Fruit fly (Drosophila melanogaster) whole organism: ENCODE measurements around the gene Sry-alpha.

Experiments used
- CG8478 ChIP-seq: fragments of >200 bp; optimal IDR thresholded peaks from 2 replicates; lab custom pipeline; 2018; ENCODE audit warnings: inconsistent platforms
- Dll ChIP-seq: fragments of >200 bp; optimal IDR thresholded peaks from 2 replicates; lab custom pipeline; 2017
- EcR ChIP-seq, 2 experiments: fragments of >200 bp; optimal IDR thresholded peaks; 2 replicates each; lab custom pipeline; 2017; ENCODE audit warnings: missing biosample characterization in 2 of 2, missing genetic modification characterization in 2 of 2, missing genetic modification reagents in 2 of 2
- pan ChIP-seq: fragments of >200 bp; optimal IDR thresholded peaks from 2 replicates; lab custom pipeline; 2017
- psq ChIP-seq: fragments of >200 bp; optimal IDR thresholded peaks from 2 replicates; lab custom pipeline; 2017
- usp ChIP-seq: fragments of >200 bp; optimal IDR thresholded peaks from 2 replicates; lab custom pipeline; 2017; ENCODE audit warnings: missing biosample characterization, missing genetic modification characterization, mixed read lengths

The Sry-alpha gene

DNA sequence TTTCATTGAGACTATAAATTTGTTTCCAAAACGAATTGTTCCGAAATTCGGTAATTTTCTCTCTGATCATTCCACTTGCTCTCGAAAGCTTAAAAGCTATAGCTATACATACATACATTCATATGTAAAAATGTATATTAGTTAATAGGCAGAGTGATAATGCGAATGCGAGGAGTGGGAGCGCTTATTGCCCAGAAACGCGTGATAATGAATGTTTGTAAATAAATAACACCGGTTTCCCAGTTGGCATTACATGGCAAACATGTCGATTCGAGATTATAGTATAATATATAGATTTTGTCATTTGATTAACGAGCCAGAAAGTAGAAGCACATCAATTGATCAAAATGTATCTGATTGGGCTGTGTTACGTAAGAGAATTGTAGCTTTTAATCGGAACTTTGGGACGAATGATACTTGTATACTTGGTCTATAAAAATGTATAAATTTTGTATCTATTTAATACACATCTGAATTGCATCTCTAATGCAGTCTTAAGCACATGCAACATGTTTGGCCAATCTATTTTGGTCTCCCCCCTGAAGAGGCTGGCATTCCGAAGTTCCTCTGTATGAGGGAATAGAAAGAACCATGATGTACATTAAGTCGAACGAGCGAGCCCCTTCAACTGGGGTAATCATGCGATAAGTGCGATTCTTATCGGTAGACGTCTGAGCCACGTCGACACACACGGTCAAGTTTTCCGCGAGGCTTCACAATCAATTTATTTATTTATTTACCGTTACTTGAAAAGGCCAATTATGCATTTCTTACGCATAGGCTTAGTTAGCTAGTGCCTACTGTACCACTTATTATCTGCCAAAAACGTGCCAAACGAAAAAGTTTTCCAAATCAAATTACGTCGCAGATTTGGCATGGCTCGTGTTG lies 26.7 kb upstream of the Sry-alpha start:
- TF ChIP-seq EcR (GFP tag; optimal IDR thresholded peaks at IDR 0.05; lab: Kevin White, UChicago) = no peak
- no peak for TF ChIP-seq CG8478 (lab: Kevin White, UChicago)
- TF ChIP-seq psq = no peak
- TF ChIP-seq usp (GFP tag; lab: Kevin White, UChicago) = no peak
- TF ChIP-seq Dll (lab: Kevin White, UChicago) = no peak
- no peak for TF ChIP-seq pan

DNA sequence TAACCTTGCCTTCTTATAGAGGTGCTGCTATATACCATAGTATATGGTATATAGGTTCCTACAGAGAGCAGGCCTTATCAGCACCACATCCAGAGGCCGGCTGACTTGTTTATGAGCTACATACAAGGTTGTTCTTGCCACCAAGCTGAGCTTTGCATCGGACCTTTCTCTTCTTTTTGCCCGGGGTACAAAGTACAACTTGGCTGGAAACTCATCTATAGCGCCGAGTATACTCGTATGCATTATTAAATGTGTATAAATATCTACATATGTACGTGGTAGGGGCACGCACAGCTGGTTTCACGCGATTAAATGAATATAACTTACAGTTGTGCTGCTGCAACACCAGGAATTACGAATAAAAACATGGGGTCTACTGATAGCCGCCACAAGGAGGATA lies 25.6 kb upstream of the Sry-alpha start:
- TF ChIP-seq psq (no peak), CG8478 (lab: Kevin White, UChicago) (no peak), Dll (lab: Kevin White, UChicago) (no peak), pan (no peak), EcR (GFP tag; optimal IDR thresholded peaks at IDR 0.05; lab: Kevin White, UChicago) (no peak), usp (GFP tag; lab: Kevin White, UChicago) (no peak)

DNA sequence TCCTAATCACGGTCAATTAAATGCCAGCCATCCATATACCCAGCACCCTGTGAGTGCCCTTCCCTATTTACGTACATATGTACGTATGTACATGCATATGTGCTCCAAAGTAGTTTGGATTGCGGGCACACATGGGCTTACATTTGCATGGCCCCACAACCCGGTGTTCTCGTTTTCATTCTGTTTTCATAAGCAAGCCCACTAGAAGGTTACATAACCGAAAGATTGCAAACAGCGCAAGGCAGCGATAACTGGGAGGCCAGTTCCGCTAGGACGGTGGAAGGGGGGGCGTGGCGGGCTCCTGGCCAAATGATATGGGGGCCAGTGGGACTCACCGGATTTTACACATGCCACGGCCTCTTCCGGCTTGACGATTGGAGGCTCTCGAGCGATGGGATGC lies 25.0 kb upstream of the Sry-alpha start:
- TF ChIP-seq usp (GFP tag; lab: Kevin White, UChicago) (no peak), CG8478 (lab: Kevin White, UChicago) (no peak), Dll (lab: Kevin White, UChicago) (no peak), psq (no peak), pan (no peak), EcR (GFP tag; optimal IDR thresholded peaks at IDR 0.05; lab: Kevin White, UChicago) (no peak)

DNA sequence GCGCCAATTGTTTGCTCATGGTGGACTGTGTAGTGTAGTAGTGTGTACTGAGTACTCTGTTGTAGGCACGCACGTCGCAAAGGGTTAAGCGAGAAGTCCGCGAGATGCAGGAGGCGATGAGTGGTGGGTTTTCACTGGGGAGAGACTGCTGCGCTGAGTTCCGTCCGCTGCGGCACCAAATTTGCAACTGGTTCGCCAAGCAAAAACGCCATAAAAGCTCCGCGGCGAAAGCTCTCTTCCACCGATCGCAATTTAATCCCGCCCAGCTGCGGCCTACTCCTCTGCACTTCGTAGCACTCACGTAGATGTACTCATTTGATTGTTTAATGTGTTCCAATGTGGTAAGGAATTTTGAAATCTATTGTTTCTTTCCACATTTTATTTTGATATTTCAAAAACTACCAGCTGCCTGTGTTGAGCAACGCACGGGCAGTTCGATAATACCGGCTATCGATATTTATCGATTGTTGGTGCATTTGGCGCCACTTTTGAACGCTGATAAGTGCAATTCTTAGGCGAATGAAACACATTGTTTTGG lies 24.5 kb upstream of the Sry-alpha start, which contains the start of gene CG7920:
Gene CG7920 (minus strand): TSS at position 308 of the 538 bp plus-strand sequence.
- no peak for TF ChIP-seq usp (GFP tag; lab: Kevin White, UChicago)
- TF ChIP-seq CG8478 (lab: Kevin White, UChicago) = no peak

- no peak for TF ChIP-seq pan
- no peak for TF ChIP-seq Dll (lab: Kevin White, UChicago)
- no peak for TF ChIP-seq CG8478 (lab: Kevin White, UChicago)
- no peak for TF ChIP-seq psq
- TF ChIP-seq usp (GFP tag; lab: Kevin White, UChicago) = no peak
- TF ChIP-seq EcR (GFP tag; optimal IDR thresholded peaks at IDR 0.05; lab: Kevin White, UChicago) = no peak
These were observed 18.5 kb upstream of the Sry-alpha start for dm6 chr3R:30021009-30021408.

DNA sequence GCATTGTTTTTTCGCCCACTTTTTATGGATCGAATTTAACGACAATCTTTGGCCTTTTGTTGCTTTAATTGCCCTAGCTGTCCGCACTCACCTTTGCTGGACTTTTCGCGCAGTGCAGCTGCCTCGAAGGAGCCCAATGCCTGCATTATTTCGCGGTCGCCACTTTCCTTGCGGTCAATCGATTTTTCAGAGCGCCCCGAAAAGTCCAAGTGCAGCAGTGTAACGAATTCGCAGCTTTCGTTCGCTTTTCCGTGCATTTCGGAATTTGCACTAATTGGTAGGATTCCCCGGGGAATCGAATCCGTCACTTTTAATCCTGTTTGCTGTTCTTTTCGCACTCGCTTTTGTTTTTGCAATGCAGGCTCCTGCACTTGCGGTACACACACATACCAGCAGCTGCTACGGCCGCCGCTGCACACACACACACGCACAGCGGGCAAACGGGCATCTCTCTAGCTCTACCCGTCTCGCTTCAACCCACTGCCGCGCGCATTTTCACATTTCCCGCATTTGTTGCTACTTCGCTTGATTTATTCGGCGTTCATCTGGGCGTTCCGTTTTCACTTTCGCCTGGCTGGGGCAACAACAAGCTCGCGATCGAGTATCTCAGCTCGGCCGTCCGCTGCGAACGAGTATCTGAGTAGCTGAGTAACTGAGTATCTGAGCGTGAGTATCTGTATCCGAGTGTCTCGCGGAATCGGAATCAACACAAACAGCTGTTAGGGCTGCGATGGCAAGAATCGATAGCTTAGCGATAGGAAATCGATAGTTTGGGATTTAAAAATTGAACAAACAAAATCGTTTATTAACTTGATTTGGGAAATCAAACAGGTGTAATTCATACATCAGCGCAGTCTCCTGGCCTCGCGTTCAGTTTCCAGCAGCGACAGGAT lies 17.7 kb upstream of the Sry-alpha start, which contains the start of gene Mgat2:
Gene Mgat2 (minus strand): TSS at position 663 of the 893 bp plus-strand sequence.
- TF ChIP-seq psq (no peak), CG8478 (lab: Kevin White, UChicago) (no peak), usp (GFP tag; lab: Kevin White, UChicago) (no peak), EcR (GFP tag; optimal IDR thresholded peaks at IDR 0.05; lab: Kevin White, UChicago) (no peak), Dll (lab: Kevin White, UChicago) (no peak), pan (no peak)

- TF ChIP-seq usp (GFP tag; lab: Kevin White, UChicago) (no peak), Dll (lab: Kevin White, UChicago) (no peak), pan (no peak)
These were observed 17.0 kb upstream of the Sry-alpha start, which contains the start of the genes RpS28a and Axn for dm6 chr3R:30022452-30023028. RpS28a (minus strand) TSS chr3R:30022648. Axn (plus strand) TSS chr3R:30022842.

dm6 chr3R:30023445-30023844 lies 16.1 kb upstream of the Sry-alpha start:
- TF ChIP-seq Dll (lab: Kevin White, UChicago) (no peak), EcR (GFP tag; optimal IDR thresholded peaks at IDR 0.05; lab: Kevin White, UChicago) (no peak), pan (no peak), usp (GFP tag; lab: Kevin White, UChicago) (no peak), CG8478 (lab: Kevin White, UChicago) (no peak), psq (no peak)

DNA sequence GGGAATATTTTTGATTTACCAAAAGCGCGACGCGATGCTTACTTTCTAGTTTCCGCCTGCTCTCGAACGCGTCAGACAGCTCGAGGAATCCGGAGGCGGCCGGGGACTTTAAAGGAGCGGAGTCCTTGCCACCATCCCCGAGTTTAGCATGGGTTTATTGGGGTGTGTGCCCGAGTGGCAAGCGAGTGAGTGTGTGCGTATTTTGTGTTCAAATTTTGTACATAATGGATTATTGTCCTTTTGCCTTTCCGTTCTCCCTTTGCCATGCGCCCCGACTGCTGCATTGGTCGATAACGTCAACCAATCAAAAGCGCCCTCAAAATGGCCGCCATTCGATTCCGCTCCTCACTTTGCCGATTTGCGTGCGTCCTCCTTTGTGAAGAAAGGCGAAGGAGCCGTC lies 9.5 kb upstream of the Sry-alpha start:
- no peak for TF ChIP-seq psq
- TF ChIP-seq Dll (lab: Kevin White, UChicago) = no peak
- no peak for TF ChIP-seq EcR (GFP tag; optimal IDR thresholded peaks at IDR 0.05; lab: Kevin White, UChicago)
- TF ChIP-seq pan = no peak
- no peak for TF ChIP-seq usp (GFP tag; lab: Kevin White, UChicago)
- TF ChIP-seq CG8478 (lab: Kevin White, UChicago) = no peak

DNA sequence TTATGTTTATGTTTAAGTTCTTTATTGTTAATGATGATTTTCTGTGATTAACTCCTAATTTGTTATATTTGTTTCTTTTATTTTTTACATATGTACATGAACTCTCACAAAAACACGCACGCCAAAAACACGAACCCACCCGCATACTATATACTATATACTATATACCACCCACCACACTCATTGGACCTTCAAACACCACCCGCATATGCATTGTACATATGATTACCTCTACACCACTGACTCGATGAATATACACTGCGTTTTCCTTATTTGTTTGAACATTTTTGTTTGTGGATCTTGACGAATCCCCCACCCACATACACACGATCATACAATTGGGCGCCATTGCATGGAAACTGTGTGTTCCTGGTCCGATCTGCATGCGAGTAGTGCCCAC lies 7.2 kb upstream of the Sry-alpha start:
- TF ChIP-seq usp (GFP tag; lab: Kevin White, UChicago) = no peak
- no peak for TF ChIP-seq CG8478 (lab: Kevin White, UChicago)
- TF ChIP-seq pan = no peak
- no peak for TF ChIP-seq psq
- no peak for TF ChIP-seq EcR (GFP tag; optimal IDR thresholded peaks at IDR 0.05; lab: Kevin White, UChicago)

DNA sequence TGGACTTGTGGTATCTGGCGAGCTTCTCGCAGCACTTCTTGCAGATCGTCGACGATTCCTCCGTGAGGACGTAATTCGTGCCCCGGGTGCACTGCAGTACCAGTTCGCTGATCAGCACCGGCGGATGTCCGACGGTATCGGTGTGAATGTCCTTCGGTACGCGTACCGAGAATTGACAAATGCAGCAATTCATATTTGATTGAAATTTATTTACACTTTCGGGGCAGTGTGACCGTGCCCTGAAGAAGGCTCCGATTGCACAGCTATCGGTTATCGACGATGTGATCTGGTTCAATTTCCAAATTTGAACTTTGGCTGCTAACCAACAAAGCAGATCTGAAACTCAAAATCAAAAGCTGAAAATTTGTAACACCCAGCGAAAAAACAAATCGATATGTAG lies 2.9 kb upstream of the Sry-alpha start, which contains the start of gene ZIPIC:
Gene ZIPIC (minus strand): TSS at position 262 of the 400 bp plus-strand sequence.
- no peak for TF ChIP-seq pan
- no peak for TF ChIP-seq CG8478 (lab: Kevin White, UChicago)
- no peak for TF ChIP-seq usp (GFP tag; lab: Kevin White, UChicago)
- no peak for TF ChIP-seq Dll (lab: Kevin White, UChicago)
- no peak for TF ChIP-seq EcR (GFP tag; optimal IDR thresholded peaks at IDR 0.05; lab: Kevin White, UChicago)
- TF ChIP-seq psq = no peak
